Worm (Caenorhabditis elegans): ENCODE data around the gene tag-329.

tag-329 gene

ce11 chrV:9563585-9563984 lies 28.9 kb downstream of the tag-329 start:
- TF ChIP-seq sma-3 (GFP tag; optimal IDR thresholded peaks at IDR 0.05) (no peak), C34F6.9 (tag; optimal IDR thresholded peaks at IDR 0.05) (peak; percentile 18), sma-9 (GFP tag; optimal IDR thresholded peaks at IDR 0.05) (peak; percentile 19), sma-9 (tag; optimal IDR thresholded peaks at IDR 0.05) (no peak)

ce11 chrV:9568707-9569106 lies 34.0 kb downstream of the tag-329 start, which contains the start of gene F25B3.4:
TSS of gene F25B3.4 (minus strand) at chrV:9568807.
- TF ChIP-seq R02D3.7 (tag; optimal IDR thresholded peaks at IDR 0.05) = no peak
- TF ChIP-seq ztf-4 (tag; optimal IDR thresholded peaks at IDR 0.05) = no peak
- no peak for TF ChIP-seq mab-5 (tag; optimal IDR thresholded peaks at IDR 0.05)
- no peak for TF ChIP-seq aly-2 (tag; optimal IDR thresholded peaks at IDR 0.05)
- no peak for TF ChIP-seq lin-13 (GFP tag; optimal IDR thresholded peaks at IDR 0.05)
- TF ChIP-seq ZK546.5 (tag; optimal IDR thresholded peaks at IDR 0.05) = no peak
- no peak for TF ChIP-seq egl-27 (tag; optimal IDR thresholded peaks at IDR 0.05)
- TF ChIP-seq sma-9 (GFP tag; optimal IDR thresholded peaks at IDR 0.05) = no peak
- TF ChIP-seq sma-9 (tag; optimal IDR thresholded peaks at IDR 0.05) = no peak
- no peak for TF ChIP-seq ztf-1 (GFP tag; conservative IDR thresholded peaks at IDR 0.05)
- TF ChIP-seq lin-39 (tag; optimal IDR thresholded peaks at IDR 0.05) = no peak

- TF ChIP-seq nhr-237 (tag; optimal IDR thresholded peaks at IDR 0.05) (no peak), unc-39 (tag; optimal IDR thresholded peaks at IDR 0.05) (no peak)
Measured at ce11 chrV:9570197-9570596, 35.5 kb downstream of the tag-329 start, which contains the start of gene F25B3.5. TSS of gene F25B3.5 (minus strand) at chrV:9570297.

ce11 chrV:9571056-9571455 lies 36.3 kb downstream of the tag-329 start:
- TF ChIP-seq nhr-77 (tag; optimal IDR thresholded peaks at IDR 0.05) (no peak), unc-55 (GFP tag; optimal IDR thresholded peaks at IDR 0.05) (no peak), gmeb-1 (tag; optimal IDR thresholded peaks at IDR 0.05) (no peak), nhr-237 (tag; optimal IDR thresholded peaks at IDR 0.05) (no peak), sma-3 (GFP tag; optimal IDR thresholded peaks at IDR 0.05) (no peak), nhr-21 (tag; optimal IDR thresholded peaks at IDR 0.05) (no peak), unc-62 (GFP tag; optimal IDR thresholded peaks at IDR 0.05) (no peak), lin-39 (tag; optimal IDR thresholded peaks at IDR 0.05) (no peak), ztf-4 (tag; optimal IDR thresholded peaks at IDR 0.05) (no peak), peb-1 (tag; optimal IDR thresholded peaks at IDR 0.05) (no peak), unc-39 (tag; optimal IDR thresholded peaks at IDR 0.05) (no peak), snpc-4 (tag; optimal IDR thresholded peaks at IDR 0.05) (no peak), elt-3 (tag; optimal IDR thresholded peaks at IDR 0.05) (no peak)

ce11 chrV:9571673-9572072 lies 37.0 kb downstream of the tag-329 start:
- no peak for TF ChIP-seq nhr-77 (tag; optimal IDR thresholded peaks at IDR 0.05)
- no peak for TF ChIP-seq unc-39 (tag; optimal IDR thresholded peaks at IDR 0.05)
- no peak for TF ChIP-seq mab-5 (tag; optimal IDR thresholded peaks at IDR 0.05)
- no peak for TF ChIP-seq egl-27 (tag; optimal IDR thresholded peaks at IDR 0.05)
- TF ChIP-seq ama-1 (optimal IDR thresholded peaks at IDR 0.05) = no peak
- no peak for TF ChIP-seq ztf-11 (tag; optimal IDR thresholded peaks at IDR 0.05)
- no peak for TF ChIP-seq R02D3.7 (tag; optimal IDR thresholded peaks at IDR 0.05)
- no peak for TF ChIP-seq elt-1 (tag; optimal IDR thresholded peaks at IDR 0.05)
- TF ChIP-seq dmd-4 (tag; optimal IDR thresholded peaks at IDR 0.05) = no peak
- no peak for TF ChIP-seq mbf-1 (tag; optimal IDR thresholded peaks at IDR 0.05)

- TF ChIP-seq sma-3 (GFP tag; optimal IDR thresholded peaks at IDR 0.05) = no peak
- TF ChIP-seq lsy-2 (tag; optimal IDR thresholded peaks at IDR 0.05) = no peak
- no peak for TF ChIP-seq nhr-129 (tag; optimal IDR thresholded peaks at IDR 0.05)
- TF ChIP-seq nhr-11 (tag; optimal IDR thresholded peaks at IDR 0.05) = no peak
- TF ChIP-seq crh-2 (tag; optimal IDR thresholded peaks at IDR 0.05) = no peak
- TF ChIP-seq sem-4 (tag; optimal IDR thresholded peaks at IDR 0.05) = no peak
- TF ChIP-seq nhr-10 (tag; optimal IDR thresholded peaks at IDR 0.05) = no peak
- TF ChIP-seq ceh-16 (tag; optimal IDR thresholded peaks at IDR 0.05) = no peak
- TF ChIP-seq mab-5 (tag; optimal IDR thresholded peaks at IDR 0.05) = no peak
- no peak for TF ChIP-seq nhr-25 (tag; optimal IDR thresholded peaks at IDR 0.05)
- TF ChIP-seq ztf-1 (GFP tag; conservative IDR thresholded peaks at IDR 0.05) = no peak
Measured at ce11 chrV:9576991-9577390, 42.3 kb downstream of the tag-329 start, which contains the start of gene F25B3.2. TSS of gene F25B3.2 (plus strand) at chrV:9577291.

Data from whole organism, L2 larva.